Worm (Caenorhabditis elegans) whole organism, L3 larva: ENCODE results near the gene D2096.12.
"Not testable (repeated sequence)": the region's sequence is repeated elsewhere in the genome, so short reads cannot be mapped to it uniquely, and the experiment has no call there.

Experiments
- R02D3.7 ChIP-seq: fragments of 150-350 bp; optimal IDR thresholded peaks from 2 replicates; lab custom pipeline; 2014; ENCODE audit warnings: missing biosample characterization, missing genetic modification characterization
- ZK546.5 ChIP-seq: sonication (generic microtip); optimal IDR thresholded peaks from 2 replicates; lab custom pipeline; 2017; ENCODE audit warnings: missing biosample characterization, missing genetic modification characterization
- aly-2 ChIP-seq: fragments of 150-350 bp; optimal IDR thresholded peaks from 2 replicates; lab custom pipeline; 2014; ENCODE audit warnings: missing biosample characterization, missing genetic modification characterization
- ama-1 ChIP-seq: fragments of 150-350 bp; optimal IDR thresholded peaks from 2 replicates; lab custom pipeline; 2018
- ceh-28 ChIP-seq: fragments of 150-350 bp; optimal IDR thresholded peaks from 2 replicates; lab custom pipeline; 2014; ENCODE audit warnings: missing biosample characterization, missing genetic modification reagents, missing genetic modification characterization
- ceh-82 ChIP-seq: fragments of 150-350 bp; optimal IDR thresholded peaks from 2 replicates; lab custom pipeline; 2014; ENCODE audit warnings: missing biosample characterization, missing genetic modification characterization
- daf-12 ChIP-seq: fragments of 150-350 bp; optimal IDR thresholded peaks from 2 replicates; lab custom pipeline; 2014; ENCODE audit warnings: missing biosample characterization, missing genetic modification reagents, missing genetic modification characterization
- egl-27 ChIP-seq: sonication (generic microtip); optimal IDR thresholded peaks from 4 replicates; lab custom pipeline; 2017; ENCODE audit warnings: missing biosample characterization, missing genetic modification reagents, missing genetic modification characterization
- egl-5 ChIP-seq: fragments of 150-350 bp; optimal IDR thresholded peaks from 2 replicates; lab custom pipeline; 2017; ENCODE audit warnings: missing biosample characterization, missing genetic modification reagents, missing genetic modification characterization, inconsistent platforms
- elt-1 ChIP-seq: fragments of 150-350 bp; optimal IDR thresholded peaks from 2 replicates; lab custom pipeline; 2014; ENCODE audit warnings: missing biosample characterization, missing genetic modification characterization
- elt-3 ChIP-seq, 3 experiments: fragments of 150-350 bp in 1 of 3; sonication (generic microtip) in 2 of 3; optimal IDR thresholded peaks; 2 replicates in 2 of 3; 4 replicates in 1 of 3; lab custom pipeline; 2014 to 2017; ENCODE audit warnings: missing biosample characterization in 3 of 3, missing genetic modification characterization in 3 of 3
- eor-1 ChIP-seq, 2 experiments: fragments of 150-350 bp; optimal IDR thresholded peaks; 2 replicates each; lab custom pipeline; 2014 to 2018; ENCODE audit warnings: missing biosample characterization in 2 of 2, missing genetic modification characterization in 2 of 2
- fkh-2 ChIP-seq: fragments of 150-350 bp; optimal IDR thresholded peaks from 2 replicates; lab custom pipeline; 2014; ENCODE audit warnings: missing biosample characterization, missing genetic modification reagents, missing genetic modification characterization
- fos-1 ChIP-seq: fragments of 150-350 bp; optimal IDR thresholded peaks from 2 replicates; lab custom pipeline; 2014; ENCODE audit warnings: missing biosample characterization, missing genetic modification characterization
- hmg-11 ChIP-seq: sonication (generic microtip); optimal IDR thresholded peaks from 2 replicates; lab custom pipeline; 2016; ENCODE audit warnings: missing genetic modification characterization, missing compliant biosample characterization
- jun-1 ChIP-seq: fragments of 150-350 bp; optimal IDR thresholded peaks from 2 replicates; lab custom pipeline; 2014; ENCODE audit warnings: missing biosample characterization, missing genetic modification reagents, missing genetic modification characterization
- lin-15B ChIP-seq: fragments of 150-350 bp; optimal IDR thresholded peaks from 2 replicates; lab custom pipeline; 2014; ENCODE audit warnings: missing biosample characterization, missing genetic modification characterization
- lin-39 ChIP-seq: fragments of 150-350 bp; optimal IDR thresholded peaks from 2 replicates; lab custom pipeline; 2018; ENCODE audit warnings: missing biosample characterization, missing genetic modification reagents, missing genetic modification characterization
- mdl-1 ChIP-seq: fragments of 150-350 bp; optimal IDR thresholded peaks from 2 replicates; lab custom pipeline; 2014; ENCODE audit warnings: missing biosample characterization, missing genetic modification characterization
- mml-1 ChIP-seq: fragments of 150-350 bp; sonication (generic microtip); optimal IDR thresholded peaks from 3 replicates; lab custom pipeline; 2014; ENCODE audit warnings: missing biosample characterization, missing genetic modification characterization
- nfya-1 ChIP-seq: sonication (generic microtip); optimal IDR thresholded peaks from 2 replicates; lab custom pipeline; 2017; ENCODE audit warnings: missing genetic modification characterization, mild to moderate bottlenecking, missing compliant biosample characterization, antibody characterized with exemption, moderate library complexity; ENCODE audit not compliant: insufficient read depth
- nhr-11 ChIP-seq: fragments of 150-350 bp; optimal IDR thresholded peaks from 2 replicates; lab custom pipeline; 2014; ENCODE audit warnings: missing biosample characterization, missing genetic modification characterization
- nhr-237 ChIP-seq: fragments of 150-350 bp; optimal IDR thresholded peaks from 2 replicates; lab custom pipeline; 2014; ENCODE audit warnings: missing biosample characterization, missing genetic modification characterization
- nhr-25 ChIP-seq: sonication (generic microtip); optimal IDR thresholded peaks from 2 replicates; lab custom pipeline; 2017; ENCODE audit warnings: missing biosample characterization, missing genetic modification characterization
- nhr-28 ChIP-seq: fragments of 150-350 bp; optimal IDR thresholded peaks from 2 replicates; lab custom pipeline; 2014; ENCODE audit warnings: missing biosample characterization, missing genetic modification characterization
- nhr-43 ChIP-seq: sonication (generic microtip); optimal IDR thresholded peaks from 2 replicates; lab custom pipeline; 2016; ENCODE audit warnings: mild to moderate bottlenecking, missing genetic modification characterization, missing compliant biosample characterization; ENCODE audit not compliant: poor library complexity, severe bottlenecking
- nhr-67 ChIP-seq: fragments of 150-350 bp; optimal IDR thresholded peaks from 2 replicates; lab custom pipeline; 2014; ENCODE audit warnings: missing biosample characterization, missing genetic modification characterization
- nhr-76 ChIP-seq: fragments of 150-350 bp; sonication (generic microtip); optimal IDR thresholded peaks from 5 replicates; lab custom pipeline; 2014; ENCODE audit warnings: missing biosample characterization, missing genetic modification characterization
- pha-4 ChIP-seq: fragments of 150-350 bp; optimal IDR thresholded peaks from 2 replicates; lab custom pipeline; 2014; ENCODE audit warnings: missing biosample characterization, missing genetic modification reagents, missing genetic modification characterization
- skn-1 ChIP-seq: fragments of 150-350 bp; optimal IDR thresholded peaks from 2 replicates; lab custom pipeline; 2014; ENCODE audit warnings: missing biosample characterization, missing genetic modification characterization
- snpc-4 ChIP-seq: fragments of 150-350 bp; optimal IDR thresholded peaks from 2 replicates; lab custom pipeline; 2014; ENCODE audit warnings: missing biosample characterization, missing genetic modification characterization
- tbx-2 ChIP-seq: sonication (generic microtip); optimal IDR thresholded peaks from 2 replicates; lab custom pipeline; 2016; ENCODE audit warnings: mild to moderate bottlenecking, missing genetic modification characterization, missing compliant biosample characterization
- unc-62 ChIP-seq: fragments of 150-350 bp; sonication (generic microtip); optimal IDR thresholded peaks from 4 replicates; lab custom pipeline; 2014; ENCODE audit warnings: missing biosample characterization, missing genetic modification reagents, missing genetic modification characterization
- ztf-4 ChIP-seq: fragments of 150-350 bp; optimal IDR thresholded peaks from 2 replicates; lab custom pipeline; 2014; ENCODE audit warnings: missing biosample characterization, missing genetic modification characterization

The D2096.12 gene

ce11 chrIV:8342385-8342784 is 20.9 kb upstream of the D2096.12 start, which contains the start of gene lgc-5:
TSS of gene lgc-5 (plus strand) at chrIV:8342685.
- TF ChIP-seq ama-1 (lab: Kevin White, UChicago): no peak
- no peak for TF ChIP-seq tbx-2 (tag; lab: Kevin White, UChicago)
- no peak for TF ChIP-seq mdl-1 (tag; lab: Kevin White, UChicago)
- TF ChIP-seq unc-62 (GFP tag; lab: Kevin White, UChicago): no peak
- no peak for TF ChIP-seq jun-1 (tag; lab: Kevin White, UChicago)
- no peak for TF ChIP-seq skn-1 (tag; lab: Kevin White, UChicago)
- TF ChIP-seq lin-15B (tag; lab: Kevin White, UChicago): no peak
- TF ChIP-seq lin-39 (tag; lab: Kevin White, UChicago): no peak
- no peak for TF ChIP-seq fos-1 (tag; lab: Kevin White, UChicago)
- TF ChIP-seq R02D3.7 (tag; lab: Kevin White, UChicago): no peak
- no peak for TF ChIP-seq nhr-25 (tag; lab: Kevin White, UChicago)
- no peak for TF ChIP-seq hmg-11
- TF ChIP-seq nhr-67 (tag; lab: Kevin White, UChicago): no peak
- no peak for TF ChIP-seq egl-27 (tag; lab: Kevin White, UChicago)

ce11 chrIV:8345518-8345917 is 17.7 kb upstream of the D2096.12 start, which contains the start of gene F17E9.5:
TSS of gene F17E9.5 (plus strand) at chrIV:8345818.
- TF ChIP-seq elt-1 (tag; lab: Kevin White, UChicago) (no peak), nfya-1 (tag; lab: Kevin White, UChicago) (no peak)

ce11 chrIV:8347051-8347450 is 16.2 kb upstream of the D2096.12 start, which contains the start of the genes F17E9.18 and F17E9.15:
TSS of gene F17E9.18 (minus strand) at chrIV:8347151.
TSS of gene F17E9.15 (plus strand) at chrIV:8347418.
- no peak for TF ChIP-seq hmg-11
- no peak for TF ChIP-seq elt-1 (tag; lab: Kevin White, UChicago)
- no peak for TF ChIP-seq nfya-1 (tag; lab: Kevin White, UChicago)
- no peak for TF ChIP-seq ZK546.5 (tag; lab: Kevin White, UChicago)
- TF ChIP-seq elt-3 (tag; optimal IDR thresholded peaks at IDR 0.05; lab: Kevin White, UChicago): no peak
- no peak for TF ChIP-seq mml-1 (tag; lab: Kevin White, UChicago)
- no peak for TF ChIP-seq ama-1 (lab: Kevin White, UChicago)
- no peak for TF ChIP-seq aly-2 (tag; lab: Kevin White, UChicago)
- TF ChIP-seq ceh-28 (tag; lab: Kevin White, UChicago): no peak
- no peak for TF ChIP-seq snpc-4 (tag; lab: Kevin White, UChicago)

ce11 chrIV:8348073-8348472 is 15.2 kb upstream of the D2096.12 start, which contains the start of gene F17E9.4:
TSS of gene F17E9.4 (plus strand) at chrIV:8348373.
- TF ChIP-seq nhr-76 (no peak), ztf-4 (no peak), mdl-1 (tag; lab: Kevin White, UChicago) (no peak), fos-1 (tag; lab: Kevin White, UChicago) (no peak), tbx-2 (tag; lab: Kevin White, UChicago) (no peak), pha-4 (tag; lab: Kevin White, UChicago) (no peak), nhr-11 (tag; lab: Kevin White, UChicago) (no peak), elt-3 (tag; optimal IDR thresholded peaks at IDR 0.05; lab: Kevin White, UChicago) (no peak), egl-5 (tag; lab: Kevin White, UChicago) (no peak), mml-1 (tag; lab: Kevin White, UChicago) (no peak), unc-62 (GFP tag; lab: Kevin White, UChicago) (no peak), nhr-237 (tag; lab: Kevin White, UChicago) (no peak)
- TF ChIP-seq, all 47 proteins: peak for 0

ce11 chrIV:8352036-8352435 is 11.2 kb upstream of the D2096.12 start, which contains the start of gene F17E9.16:
TSS of gene F17E9.16 (plus strand) at chrIV:8352336.
- TF ChIP-seq ceh-82, nhr-43, lin-15B (tag; lab: Kevin White, UChicago): not testable (repeated sequence)

- TF ChIP-seq elt-1 (tag; lab: Kevin White, UChicago) (no peak), nhr-25 (tag; lab: Kevin White, UChicago) (no peak), eor-1 (tag; optimal IDR thresholded peaks at IDR 0.05; lab: Kevin White, UChicago) (no peak), nhr-67 (tag; lab: Kevin White, UChicago) (no peak), nhr-76 (no peak), fkh-2 (tag; lab: Kevin White, UChicago) (no peak), mdl-1 (tag; lab: Kevin White, UChicago) (no peak), nhr-28 (tag; lab: Kevin White, UChicago) (no peak), elt-3 (tag; optimal IDR thresholded peaks at IDR 0.05; lab: Kevin White, UChicago) (no peak), nhr-43 (tag; lab: Kevin White, UChicago) (no peak), lin-15B (tag; lab: Kevin White, UChicago) (no peak), daf-12 (tag; lab: Kevin White, UChicago) (no peak), tbx-2 (tag; lab: Kevin White, UChicago) (no peak)
These were observed 8.7 kb upstream of the D2096.12 start, which contains the start of gene F17E9.3 for ce11 chrIV:8354572-8354971. TSS of gene F17E9.3 (plus strand) at chrIV:8354872.
